Fruit fly (Drosophila melanogaster) whole organism, embryonic: ENCODE results near the gene Wnt6.

Source experiments
- Antp ChIP-seq: fragments of 200-800 bp; sonication (Bioruptor generic); optimal IDR thresholded peaks from 3 replicates; lab custom pipeline; 2016; ENCODE audit warnings: missing biosample characterization, missing genetic modification characterization
- Atf6 ChIP-seq: fragments of 200-800 bp; sonication (Bioruptor generic); IDR thresholded peaks from 2 replicates; pipeline ENCODE4 v1.3.6; 2022; ENCODE audit warnings: missing biosample characterization, missing genetic modification characterization
- CG10274 ChIP-seq: fragments of 200-800 bp; sonication (Bioruptor generic); optimal IDR thresholded peaks from 3 replicates; lab custom pipeline; 2017; ENCODE audit warnings: missing biosample characterization, mild to moderate bottlenecking, missing genetic modification characterization
- CG12104 ChIP-seq: fragments of 200-800 bp; sonication (Bioruptor generic); optimal IDR thresholded peaks from 3 replicates; lab custom pipeline; 2016; ENCODE audit warnings: missing biosample characterization, missing genetic modification characterization
- CG13123 ChIP-seq: fragments of 200-800 bp; sonication (Bioruptor generic); optimal IDR thresholded peaks from 2 replicates; lab custom pipeline; 2016; ENCODE audit warnings: missing biosample characterization, missing genetic modification characterization
- CG15011 ChIP-seq: fragments of 200-800 bp; sonication (Bioruptor generic); optimal IDR thresholded peaks from 3 replicates; lab custom pipeline; 2018; ENCODE audit warnings: missing biosample characterization, mild to moderate bottlenecking, missing genetic modification characterization
- CG15073 ChIP-seq: fragments of 200-800 bp; sonication (Bioruptor generic); optimal IDR thresholded peaks from 2 replicates; lab custom pipeline; 2016; ENCODE audit warnings: missing biosample characterization, missing genetic modification characterization
- CG15479 ChIP-seq: fragments of 200-800 bp; sonication (Bioruptor generic); optimal IDR thresholded peaks from 3 replicates; lab custom pipeline; 2019; ENCODE audit warnings: missing biosample characterization, mild to moderate bottlenecking, missing genetic modification characterization, moderate library complexity
- CG1603 ChIP-seq: fragments of 200-800 bp; sonication (Bioruptor generic); optimal IDR thresholded peaks from 2 replicates; lab custom pipeline; 2019; ENCODE audit warnings: missing biosample characterization, mild to moderate bottlenecking, missing genetic modification characterization, moderate library complexity
- CG16815 ChIP-seq: fragments of 200-800 bp; sonication (Bioruptor generic); optimal IDR thresholded peaks from 3 replicates; lab custom pipeline; 2017; ENCODE audit warnings: missing biosample characterization, mild to moderate bottlenecking, missing genetic modification characterization
- CG1792 ChIP-seq: fragments of 200-800 bp; sonication (Bioruptor generic); optimal IDR thresholded peaks from 2 replicates; lab custom pipeline; 2016; ENCODE audit warnings: missing biosample characterization, missing genetic modification characterization
- CG18764 ChIP-seq: fragments of 200-800 bp; sonication (Bioruptor generic); optimal IDR thresholded peaks from 3 replicates; lab custom pipeline; 2016; ENCODE audit warnings: missing biosample characterization, missing genetic modification characterization
- CG2202 ChIP-seq: fragments of 200-800 bp; sonication (Bioruptor generic); optimal IDR thresholded peaks from 2 replicates; lab custom pipeline; 2018; ENCODE audit warnings: missing biosample characterization, mild to moderate bottlenecking, missing genetic modification characterization
- CG32532 ChIP-seq: fragments of 200-800 bp; sonication (Bioruptor generic); IDR thresholded peaks from 2 replicates; pipeline ENCODE4 v1.3.6; 2022; ENCODE audit warnings: missing biosample characterization, missing genetic modification characterization
- CG3407 ChIP-seq: fragments of 200-800 bp; sonication (Bioruptor generic); optimal IDR thresholded peaks from 2 replicates; lab custom pipeline; 2018; ENCODE audit warnings: missing biosample characterization, mild to moderate bottlenecking, missing genetic modification characterization
- CG3847 ChIP-seq: fragments of 200-800 bp; sonication (Bioruptor generic); IDR thresholded peaks from 2 replicates; pipeline ENCODE4 v1.3.6; 2022; ENCODE audit warnings: missing biosample characterization, missing genetic modification characterization
- CG4328 ChIP-seq: fragments of 200-800 bp; sonication (Bioruptor generic); optimal IDR thresholded peaks from 3 replicates; lab custom pipeline; 2017; ENCODE audit warnings: missing biosample characterization, missing genetic modification reagents, missing genetic modification characterization
- CG4730 ChIP-seq: fragments of 200-800 bp; sonication (Bioruptor generic); IDR thresholded peaks from 2 replicates; pipeline ENCODE4 v1.3.6; 2022; ENCODE audit warnings: missing biosample characterization, missing genetic modification characterization
- CG6654 ChIP-seq: fragments of 200-800 bp; sonication (Bioruptor generic); optimal IDR thresholded peaks from 2 replicates; lab custom pipeline; 2017; ENCODE audit warnings: missing biosample characterization, mild to moderate bottlenecking, missing genetic modification characterization
- CG7556 ChIP-seq: fragments of 200-800 bp; sonication (Bioruptor generic); optimal IDR thresholded peaks from 2 replicates; lab custom pipeline; 2017; ENCODE audit warnings: missing biosample characterization, mild to moderate bottlenecking, missing genetic modification characterization
- CG7928 ChIP-seq: fragments of 200-800 bp; sonication (Bioruptor generic); optimal IDR thresholded peaks from 2 replicates; lab custom pipeline; 2017; ENCODE audit warnings: missing biosample characterization, mild to moderate bottlenecking, missing genetic modification characterization
- CG8359 ChIP-seq: fragments of 200-800 bp; sonication (Bioruptor generic); optimal IDR thresholded peaks from 2 replicates; lab custom pipeline; 2017; ENCODE audit warnings: missing biosample characterization, mild to moderate bottlenecking, missing genetic modification characterization, borderline replicate concordance
- CG8944 ChIP-seq: fragments of 200-800 bp; sonication (Bioruptor generic); optimal IDR thresholded peaks from 3 replicates; lab custom pipeline; 2016; ENCODE audit warnings: missing biosample characterization, missing genetic modification characterization
- Dek ChIP-seq: fragments of 200-800 bp; sonication (Bioruptor generic); optimal IDR thresholded peaks from 3 replicates; lab custom pipeline; 2019; ENCODE audit warnings: missing biosample characterization, mild to moderate bottlenecking, missing genetic modification characterization, moderate library complexity
- Dp ChIP-seq: fragments of 200-800 bp; sonication (Bioruptor generic); optimal IDR thresholded peaks from 2 replicates; lab custom pipeline; 2018; ENCODE audit warnings: missing biosample characterization, mild to moderate bottlenecking, missing genetic modification characterization, moderate library complexity
- HmgZ ChIP-seq: fragments of 200-800 bp; sonication (Bioruptor generic); optimal IDR thresholded peaks from 2 replicates; lab custom pipeline; 2018; ENCODE audit warnings: missing biosample characterization, mild to moderate bottlenecking, missing genetic modification characterization
- Hmr ChIP-seq: fragments of 200-800 bp; sonication (Bioruptor generic); optimal IDR thresholded peaks from 3 replicates; lab custom pipeline; 2017; ENCODE audit warnings: mild to moderate bottlenecking, missing biosample characterization, missing genetic modification reagents, missing genetic modification characterization
- Hr51 ChIP-seq, 2 experiments: fragments of 200-800 bp; sonication (Bioruptor generic); optimal IDR thresholded peaks; 2 replicates in 1 of 2; 3 replicates in 1 of 2; lab custom pipeline; 2016 to 2018; ENCODE audit warnings: missing biosample characterization in 2 of 2, missing genetic modification characterization in 2 of 2, mild to moderate bottlenecking in 1 of 2, moderate library complexity in 1 of 2
- Lpt ChIP-seq: fragments of >200 bp; optimal IDR thresholded peaks from 2 replicates; lab custom pipeline; 2018; ENCODE audit warnings: missing biosample characterization, missing genetic modification characterization
- NFAT ChIP-seq: fragments of 200-800 bp; sonication (Bioruptor generic); IDR thresholded peaks from 2 replicates; pipeline ENCODE4 v1.3.6; 2022; ENCODE audit warnings: missing biosample characterization, missing genetic modification characterization
- Neu2 ChIP-seq: fragments of 200-800 bp; sonication (Bioruptor generic); optimal IDR thresholded peaks from 3 replicates; lab custom pipeline; 2016; ENCODE audit warnings: missing biosample characterization, missing genetic modification characterization, borderline replicate concordance
- Nf-YB ChIP-seq: fragments of 200-800 bp; sonication (Bioruptor generic); optimal IDR thresholded peaks from 3 replicates; lab custom pipeline; 2019; ENCODE audit warnings: missing biosample characterization, mild to moderate bottlenecking, missing genetic modification characterization, moderate library complexity
- Nf-YC ChIP-seq: fragments of 200-800 bp; optimal IDR thresholded peaks from 3 replicates; lab custom pipeline; 2019; ENCODE audit warnings: missing biosample characterization, mild to moderate bottlenecking, missing genetic modification characterization, moderate library complexity
- Optix ChIP-seq: fragments of 200-800 bp; sonication (Bioruptor generic); IDR thresholded peaks from 3 replicates; pipeline ENCODE4 v1.3.6; 2022; ENCODE audit warnings: missing biosample characterization, missing genetic modification characterization
- Rx ChIP-seq: fragments of 200-800 bp; sonication (Bioruptor generic); IDR thresholded peaks from 2 replicates; pipeline ENCODE4 v1.3.6; 2022; ENCODE audit warnings: missing biosample characterization, missing genetic modification characterization
- Sox100B ChIP-seq: fragments of 200-800 bp; sonication (Bioruptor generic); optimal IDR thresholded peaks from 3 replicates; lab custom pipeline; 2018; ENCODE audit warnings: missing biosample characterization, mild to moderate bottlenecking, missing genetic modification characterization
- cad ChIP-seq: fragments of >200 bp; optimal IDR thresholded peaks from 2 replicates; lab custom pipeline; 2017; ENCODE audit warnings: missing biosample characterization, missing genetic modification characterization
- chm ChIP-seq: fragments of 200-800 bp; sonication (Bioruptor generic); IDR thresholded peaks from 2 replicates; pipeline ENCODE4 v1.3.6; 2022; ENCODE audit warnings: missing biosample characterization, missing genetic modification characterization
- ci ChIP-seq: fragments of 200-800 bp; sonication (Bioruptor generic); IDR thresholded peaks from 3 replicates; pipeline ENCODE4 v1.3.6; 2022; ENCODE audit warnings: missing biosample characterization, missing genetic modification characterization
- crol ChIP-seq: fragments of 200-800 bp; sonication (Bioruptor generic); IDR thresholded peaks from 2 replicates; pipeline ENCODE4 v1.3.6; 2022; ENCODE audit warnings: missing biosample characterization, missing genetic modification characterization
- dan ChIP-seq: fragments of 200-800 bp; sonication (Bioruptor generic); IDR thresholded peaks from 2 replicates; pipeline ENCODE4 v1.3.6; 2022; ENCODE audit warnings: missing biosample characterization, missing genetic modification characterization
- gcm ChIP-seq: fragments of 200-800 bp; sonication (Bioruptor generic); optimal IDR thresholded peaks from 2 replicates; lab custom pipeline; 2019; ENCODE audit warnings: missing biosample characterization, mild to moderate bottlenecking, missing genetic modification characterization, moderate library complexity
- prd ChIP-seq, 3 experiments: fragments of >200 bp in 2 of 3; fragments of 200-800 bp in 1 of 3; sonication (Bioruptor generic) in 1 of 3; optimal IDR thresholded peaks in 2 of 3; IDR thresholded peaks in 1 of 3; 2 replicates in 2 of 3; 3 replicates in 1 of 3; pipeline versions ENCODE4 v1.3.6 to Lab custom; 2017 to 2022; ENCODE audit warnings: missing biosample characterization in 1 of 3, missing genetic modification characterization in 1 of 3
- salm ChIP-seq: fragments of 200-800 bp; sonication (Bioruptor generic); optimal IDR thresholded peaks from 2 replicates; lab custom pipeline; 2018; ENCODE audit warnings: missing biosample characterization, mild to moderate bottlenecking, missing genetic modification characterization
- scrt ChIP-seq: fragments of 200-800 bp; sonication (Bioruptor generic); optimal IDR thresholded peaks from 2 replicates; lab custom pipeline; 2018; ENCODE audit warnings: missing biosample characterization, mild to moderate bottlenecking, missing genetic modification characterization, moderate library complexity
- yki ChIP-seq: fragments of >200 bp; optimal IDR thresholded peaks from 3 replicates; lab custom pipeline; 2018
- zen ChIP-seq: fragments of 200-800 bp; sonication (Bioruptor generic); optimal IDR thresholded peaks from 3 replicates; lab custom pipeline; 2018; ENCODE audit warnings: missing biosample characterization, mild to moderate bottlenecking, missing genetic modification characterization, moderate library complexity

Gene Wnt6

dm6 chr2L:7302727-7303126 lies 30.8 kb upstream of the Wnt6 start (continued):
- TF ChIP-seq CG7556 (GFP tag; lab: Kevin White, UChicago) (no peak), CG7928 (no peak), CG12104 (GFP tag; lab: Kevin White, UChicago) (no peak), CG3847 (GFP tag; lab: Robert Waterston, UW) (no peak), HmgZ (tag; lab: Kevin White, UChicago) (no peak), CG2202 (tag; lab: Kevin White, UChicago) (no peak)

- TF ChIP-seq CG3407: no peak
- TF ChIP-seq CG15011 (GFP tag; lab: Kevin White, UChicago): no peak
- no peak for TF ChIP-seq Atf6 (GFP tag; lab: Robert Waterston, UW)
- no peak for TF ChIP-seq CG16815 (GFP tag; lab: Kevin White, UChicago)
- peak; percentile 59 for TF ChIP-seq Neu2 (GFP tag; lab: Kevin White, UChicago)
- TF ChIP-seq CG15073: no peak
- no peak for TF ChIP-seq CG4730 (GFP tag; lab: Robert Waterston, UW)
- no peak for TF ChIP-seq Optix (GFP tag; lab: Robert Waterston, UW)
- TF ChIP-seq Nf-YB (GFP tag; lab: Kevin White, UChicago): peak; percentile 85
- no peak for TF ChIP-seq CG8359 (GFP tag; lab: Kevin White, UChicago)
- TF ChIP-seq Nf-YC (tag; lab: Kevin White, UChicago): peak; percentile 69
- TF ChIP-seq NFAT (GFP tag; lab: Robert Waterston, UW): no peak
- TF ChIP-seq dan (GFP tag; lab: Robert Waterston, UW): no peak
- no peak for TF ChIP-seq CG15479 (GFP tag; lab: Kevin White, UChicago)
- TF ChIP-seq CG13123: no peak
Observed at dm6 chr2L:7303256-7303655, 30.3 kb upstream of the Wnt6 start.

- TF ChIP-seq zen: peak; percentile 27
- peak; percentile 76 for TF ChIP-seq cad (GFP tag; lab: Kevin White, UChicago)
- no peak for TF ChIP-seq crol (GFP tag; lab: Robert Waterston, UW)
- no peak for TF ChIP-seq prd (optimal IDR thresholded peaks at IDR 0.05; lab: Kevin White, UChicago)
- TF ChIP-seq prd (GFP tag; IDR thresholded peaks at IDR 0.05; lab: Robert Waterston, UW): peak; percentile 53; the same call in 2 of the 3 replicates
Observed at dm6 chr2L:7304331-7304730, 29.2 kb upstream of the Wnt6 start.

- TF ChIP-seq CG10274: no peak
- peak; percentile 98 for TF ChIP-seq Nf-YB (GFP tag; lab: Kevin White, UChicago)
- peak; percentile 29 for TF ChIP-seq Hmr
- TF ChIP-seq scrt: no peak
- peak; percentile 7; the same call in 1 of the 2 replicates for TF ChIP-seq chm (GFP tag; lab: Robert Waterston, UW)
- TF ChIP-seq CG18764 (GFP tag; lab: Kevin White, UChicago): no peak
- no peak for TF ChIP-seq salm (tag; lab: Kevin White, UChicago)
- no peak for TF ChIP-seq yki
- peak in 1 of 2 experiments; percentile 14 for TF ChIP-seq Hr51 (GFP tag; optimal IDR thresholded peaks at IDR 0.05; lab: Kevin White, UChicago)
- TF ChIP-seq gcm: peak; percentile 64
- no peak for TF ChIP-seq CG1792
- TF ChIP-seq Rx (GFP tag; lab: Robert Waterston, UW): no peak
- no peak for TF ChIP-seq Antp
- no peak for TF ChIP-seq Sox100B (GFP tag; lab: Kevin White, UChicago)
- peak; percentile 75; the same call in 2 of the 3 replicates for TF ChIP-seq ci (GFP tag; lab: Robert Waterston, UW)
- TF ChIP-seq Dp: no peak
- no peak for TF ChIP-seq CG6654 (GFP tag; lab: Kevin White, UChicago)
- TF ChIP-seq CG1603 (tag; lab: Kevin White, UChicago): peak; percentile 7
- no peak for TF ChIP-seq CG4328 (GFP tag; lab: Kevin White, UChicago)
- TF ChIP-seq Lpt (GFP tag; lab: Kevin White, UChicago): peak; percentile 62
- TF ChIP-seq Dek: no peak
- TF ChIP-seq CG32532 (GFP tag; lab: Robert Waterston, UW): no peak
- no peak for TF ChIP-seq CG8944
Observed at dm6 chr2L:7306782-7307181, 26.7 kb upstream of the Wnt6 start, which contains the start of gene wg. TSS of gene wg (plus strand) at chr2L:7307159.
